Worm (Caenorhabditis elegans) whole organism, L4/young adult: ENCODE data around the gene C18B2.5.

Source experiments
- W03F9.2 ChIP-seq: fragments of 150-350 bp; optimal IDR thresholded peaks from 2 replicates; lab custom pipeline; 2014; ENCODE audit warnings: missing biosample characterization, missing genetic modification characterization
- dao-5 ChIP-seq: sonication (generic microtip); optimal IDR thresholded peaks from 2 replicates; lab custom pipeline; 2016; ENCODE audit warnings: missing genotype, missing genetic modification characterization, moderate library complexity, missing compliant biosample characterization
- him-1 ChIP-seq: sonication (generic microtip); optimal IDR thresholded peaks from 2 replicates; lab custom pipeline; 2016; ENCODE audit warnings: missing genotype, missing genetic modification reagents, missing genetic modification characterization, missing compliant biosample characterization

Gene C18B2.5

ce11 chrX:3584481-3584880 is 26.4 kb downstream of the C18B2.5 start:
- TF ChIP-seq dao-5 (tag; lab: Kevin White, UChicago) = no peak
- TF ChIP-seq him-1 (tag; lab: Kevin White, UChicago) = no peak
- no peak for TF ChIP-seq W03F9.2 (tag; lab: Kevin White, UChicago)

ce11 chrX:3583436-3583835 is 27.5 kb downstream of the C18B2.5 start:
- TF ChIP-seq him-1 (tag; lab: Kevin White, UChicago) = no peak
- no peak for TF ChIP-seq W03F9.2 (tag; lab: Kevin White, UChicago)
- TF ChIP-seq dao-5 (tag; lab: Kevin White, UChicago) = no peak

ce11 chrX:3581813-3582212 is 29.1 kb downstream of the C18B2.5 start:
- TF ChIP-seq W03F9.2 (tag; lab: Kevin White, UChicago) = no peak
- no peak for TF ChIP-seq him-1 (tag; lab: Kevin White, UChicago)
- no peak for TF ChIP-seq dao-5 (tag; lab: Kevin White, UChicago)

- TF ChIP-seq W03F9.2 (tag; lab: Kevin White, UChicago) = peak; percentile 6
- TF ChIP-seq him-1 (tag; lab: Kevin White, UChicago) = no peak
- TF ChIP-seq dao-5 (tag; lab: Kevin White, UChicago) = no peak
These were observed 34.7 kb downstream of the C18B2.5 start, which contains the start of gene ckc-1 for ce11 chrX:3576239-3576638. ckc-1 (plus strand) TSS chrX:3576606.

- TF ChIP-seq dao-5 (tag; lab: Kevin White, UChicago) = no peak
- no peak for TF ChIP-seq W03F9.2 (tag; lab: Kevin White, UChicago)
- no peak for TF ChIP-seq him-1 (tag; lab: Kevin White, UChicago)
These were observed 37.4 kb downstream of the C18B2.5 start, which contains the start of gene T27A10.5 for ce11 chrX:3573482-3573881. T27A10.5 (minus strand) TSS chrX:3573582.

- TF ChIP-seq W03F9.2 (tag; lab: Kevin White, UChicago) (no peak), him-1 (tag; lab: Kevin White, UChicago) (no peak), dao-5 (tag; lab: Kevin White, UChicago) (no peak)
These were observed 38.4 kb downstream of the C18B2.5 start, which contains the start of gene vit-3 for ce11 chrX:3572490-3572889. vit-3 (minus strand) TSS chrX:3572549.

ce11 chrX:3566856-3567255 is 44.0 kb downstream of the C18B2.5 start:
- TF ChIP-seq him-1 (tag; lab: Kevin White, UChicago) = no peak
- no peak for TF ChIP-seq W03F9.2 (tag; lab: Kevin White, UChicago)
- no peak for TF ChIP-seq dao-5 (tag; lab: Kevin White, UChicago)

ce11 chrX:3563903-3564302 is 47.0 kb downstream of the C18B2.5 start, which contains the start of gene vit-4:
vit-4 (minus strand) TSS chrX:3563965.
- TF ChIP-seq him-1 (tag; lab: Kevin White, UChicago) (no peak), W03F9.2 (tag; lab: Kevin White, UChicago) (no peak), dao-5 (tag; lab: Kevin White, UChicago) (no peak)
